ENCODE assay signal across 4 fruit fly cellular contexts in genomic region chr2L:22144127-22144526, dm6.
TF ChIP-seq lines count a peak whose summit lies in the region.

No protein-coding gene starts in this region.

- no peak for TF ChIP-seq CTCF in whole organism, embryonic (GFP tag; optimal IDR thresholded peaks at IDR 0.05; lab: Kevin White, UChicago)

TF ChIP-seq in whole organism, adult, 20 proteins besides CTCF, POLR2A, EP300 and RAD21:
- TF ChIP-seq Mnt (GFP tag; optimal IDR thresholded peaks at IDR 0.05; lab: Kevin White, UChicago), result no peak
- TF ChIP-seq CG1620 (GFP tag; optimal IDR thresholded peaks at IDR 0.05; lab: Kevin White, UChicago), result no peak
- peak; percentile 89 for TF ChIP-seq kay (GFP tag; lab: Kevin White, UChicago; ENCODE audit: borderline replicate concordance)
- TF ChIP-seq CG5204 (GFP tag; optimal IDR thresholded peaks at IDR 0.05; lab: Kevin White, UChicago), result no peak
- no peak for TF ChIP-seq tj (GFP tag; optimal IDR thresholded peaks at IDR 0.05; lab: Kevin White, UChicago)
- TF ChIP-seq ovo (GFP tag; optimal IDR thresholded peaks at IDR 0.05; lab: Kevin White, UChicago), result no peak
- no peak for TF ChIP-seq toe (GFP tag; optimal IDR thresholded peaks at IDR 0.05; lab: Kevin White, UChicago)

TF ChIP-seq in whole organism, embryonic, 481 proteins besides CTCF, POLR2A, EP300 and RAD21 (continues in another document):
- TF ChIP-seq crc (GFP tag; optimal IDR thresholded peaks at IDR 0.05; lab: Kevin White, UChicago) (no peak), toy (GFP tag; IDR thresholded peaks at IDR 0.05; lab: Robert Waterston, UW) (peak; percentile 53; the same call in 1 of the 2 replicates), CG10543 (GFP tag; optimal IDR thresholded peaks at IDR 0.05; lab: Kevin White, UChicago) (peak; percentile 0), CG31388 (GFP tag; optimal IDR thresholded peaks at IDR 0.05; lab: Kevin White, UChicago) (no peak), danr (GFP tag; IDR thresholded peaks at IDR 0.05; lab: Robert Waterston, UW) (0 out of 2 replicates have a peak, but pooled peaks have one; percentile 10), YL-1 (GFP tag; optimal IDR thresholded peaks at IDR 0.05; lab: Kevin White, UChicago) (no peak), CG3838 (GFP tag; optimal IDR thresholded peaks at IDR 0.05; lab: Kevin White, UChicago) (no peak), Sry-β (GFP tag; optimal IDR thresholded peaks at IDR 0.05; lab: Kevin White, UChicago) (peak; percentile 14), Neu2 (GFP tag; optimal IDR thresholded peaks at IDR 0.05; lab: Kevin White, UChicago; ENCODE audit: borderline replicate concordance) (no peak), zf30C (GFP tag; optimal IDR thresholded peaks at IDR 0.05; lab: Kevin White, UChicago) (no peak), org-1 (GFP tag; optimal IDR thresholded peaks at IDR 0.05; lab: Kevin White, UChicago) (no peak), CG13296 (GFP tag; optimal IDR thresholded peaks at IDR 0.05; lab: Kevin White, UChicago) (peak; percentile 85), CG3995 (GFP tag; optimal IDR thresholded peaks at IDR 0.05; lab: Kevin White, UChicago) (no peak), E2f1 (GFP tag; IDR thresholded peaks at IDR 0.05; lab: Robert Waterston, UW) (no peak; the same call in 1 of the 2 replicates), ash1 (GFP tag; optimal IDR thresholded peaks at IDR 0.05; lab: Kevin White, UChicago) (peak; percentile 25), pfk (GFP tag; optimal IDR thresholded peaks at IDR 0.05; lab: Kevin White, UChicago) (peak; percentile 79), CG11695 (GFP tag; IDR thresholded peaks at IDR 0.05; lab: Robert Waterston, UW) (no peak), esg (GFP tag; conservative IDR thresholded peaks at IDR 0.05; lab: Robert Waterston, UW) (no peak), CG18011 (GFP tag; optimal IDR thresholded peaks at IDR 0.05; lab: Kevin White, UChicago) (no peak), CG17912 (GFP tag; optimal IDR thresholded peaks at IDR 0.05; lab: Kevin White, UChicago) (no peak), mirr (GFP tag; optimal IDR thresholded peaks at IDR 0.05; lab: Kevin White, UChicago) (peak; percentile 94), CG16779 (GFP tag; IDR thresholded peaks at IDR 0.05; lab: Robert Waterston, UW) (no peak), vfl (GFP tag; optimal IDR thresholded peaks at IDR 0.05; lab: Kevin White, UChicago) (no peak), mld (GFP tag; IDR thresholded peaks at IDR 0.05; lab: Robert Waterston, UW; ENCODE audit: partially characterized antibody) (no peak), CG8478 (optimal IDR thresholded peaks at IDR 0.05; lab: Kevin White, UChicago) (no peak), CG12071 (GFP tag; optimal IDR thresholded peaks at IDR 0.05; lab: Kevin White, UChicago) (peak; percentile 76), CG2678 (tag; optimal IDR thresholded peaks at IDR 0.05; lab: Kevin White, UChicago) (peak; percentile 78), ac (GFP tag; optimal IDR thresholded peaks at IDR 0.05; lab: Kevin White, UChicago) (no peak)

TF ChIP-seq in whole organism, prepupa, 60 proteins besides CTCF, POLR2A, EP300 and RAD21:
- TF ChIP-seq Gug (GFP tag; IDR thresholded peaks at IDR 0.05; lab: Robert Waterston, UW), result no peak
- no peak for TF ChIP-seq Hr4 (GFP tag; optimal IDR thresholded peaks at IDR 0.05; lab: Kevin White, UChicago)
- TF ChIP-seq eg (GFP tag; IDR thresholded peaks at IDR 0.05; lab: Robert Waterston, UW), result no peak
- TF ChIP-seq topi (GFP tag; optimal IDR thresholded peaks at IDR 0.05; lab: Kevin White, UChicago), result no peak
- TF ChIP-seq fkh (GFP tag; optimal IDR thresholded peaks at IDR 0.05; lab: Kevin White, UChicago), result peak; percentile 64
- TF ChIP-seq Eip78C (GFP tag; lab: Kevin White, UChicago), result peak; percentile 49

TF ChIP-seq in whole organism, pupa, 21 proteins besides CTCF, POLR2A, EP300 and RAD21:
- TF ChIP-seq CG34367 (tag; optimal IDR thresholded peaks at IDR 0.05; lab: Kevin White, UChicago), result no peak
- TF ChIP-seq Ets98B (GFP tag; IDR thresholded peaks at IDR 0.05; lab: Robert Waterston, UW), result peak; percentile 5; the same call in 1 of the 2 replicates
